Worm (Caenorhabditis elegans): Measurements from ENCODE around the gene C29F9.12.
A peak's percentile ranks its signal among the peaks of the same experiment; 100 is the strongest.

C29F9.12 gene

ce11 chrIII:121983-122449, at the start of gene C29F9.12:
Gene C29F9.12 (minus strand): TSS chrIII:122033.
- TF ChIP-seq set-16 (GFP tag; IDR thresholded peaks at IDR 0.05) = peak; percentile 82
- TF ChIP-seq egl-43 (GFP tag; IDR thresholded peaks at IDR 0.05) = 0 out of 2 replicates have a peak, but pooled peaks have one; percentile 23

- TF ChIP-seq hif-1 (tag; optimal IDR thresholded peaks at IDR 0.05) (no peak), zip-2 (tag; optimal IDR thresholded peaks at IDR 0.05) (no peak), rbr-2 (tag; optimal IDR thresholded peaks at IDR 0.05) (no peak), zfp-2 (tag; optimal IDR thresholded peaks at IDR 0.05) (no peak), nhr-42 (GFP tag; IDR thresholded peaks at IDR 0.05) (no peak), nhr-6 (tag; optimal IDR thresholded peaks at IDR 0.05) (no peak)
Measured at ce11 chrIII:171617-172016, 49.8 kb upstream of the C29F9.12 start, which contains the start of the genes F40G9.9 and F40G9.12. Gene F40G9.9 (minus strand): TSS chrIII:171717. Gene F40G9.12 (plus strand): TSS chrIII:171847.

ce11 chrIII:169478-169877, 47.6 kb upstream of the C29F9.12 start, which contains the start of gene F40G9.18:
Gene F40G9.18 (minus strand): TSS chrIII:169578.
- TF ChIP-seq hif-1 (tag; optimal IDR thresholded peaks at IDR 0.05) (no peak), ceh-28 (tag; optimal IDR thresholded peaks at IDR 0.05) (no peak), ceh-62 (tag; optimal IDR thresholded peaks at IDR 0.05) (no peak), F37D6.2 (tag; optimal IDR thresholded peaks at IDR 0.05) (no peak), unc-62 (GFP tag; optimal IDR thresholded peaks at IDR 0.05 in 1 of 2) (peak in 1 of 2 experiments; percentile 87), unc-62 (tag; optimal IDR thresholded peaks at IDR 0.05) (no peak)

- peak; percentile 88 for TF ChIP-seq set-16 (GFP tag; IDR thresholded peaks at IDR 0.05)
Measured at ce11 chrIII:168376-168775, 46.5 kb upstream of the C29F9.12 start.

- TF ChIP-seq php-3 (GFP tag; IDR thresholded peaks at IDR 0.05) (no peak), unc-39 (tag; optimal IDR thresholded peaks at IDR 0.05) (no peak), aha-1 (tag) (peak; percentile 85)
Measured at ce11 chrIII:165390-165789, 43.6 kb upstream of the C29F9.12 start, which contains the start of gene F40G9.7. Gene F40G9.7 (plus strand): TSS chrIII:165690.

ce11 chrIII:164775-165174, 42.9 kb upstream of the C29F9.12 start, which contains the start of gene F40G9.8:
Gene F40G9.8 (minus strand): TSS chrIII:164875.
- TF ChIP-seq zag-1 (tag; optimal IDR thresholded peaks at IDR 0.05) (no peak), ceh-44 (GFP tag; IDR thresholded peaks at IDR 0.05) (no peak), fkh-10 (GFP tag; optimal IDR thresholded peaks at IDR 0.05) (no peak), nhr-237 (tag; optimal IDR thresholded peaks at IDR 0.05) (no peak), ZK337.2 (GFP tag; IDR thresholded peaks at IDR 0.05) (no peak), dpl-1 (GFP tag; optimal IDR thresholded peaks at IDR 0.05) (no peak), rbr-2 (tag; optimal IDR thresholded peaks at IDR 0.05) (no peak), F49E8.2 (tag; optimal IDR thresholded peaks at IDR 0.05; ENCODE audit: borderline replicate concordance) (no peak), zfp-3 (GFP tag; conservative IDR thresholded peaks at IDR 0.05) (no peak)

- TF ChIP-seq lin-38 (GFP tag; IDR thresholded peaks at IDR 0.05) (no peak), dve-1 (tag; optimal IDR thresholded peaks at IDR 0.05; ENCODE audit: insufficient read depth) (no peak), hif-1 (tag; optimal IDR thresholded peaks at IDR 0.05) (no peak), mxl-3 (GFP tag; optimal IDR thresholded peaks at IDR 0.05) (no peak), set-16 (GFP tag; IDR thresholded peaks at IDR 0.05) (peak; percentile 26; the same call in 1 of the 2 replicates), nhr-25 (tag; optimal IDR thresholded peaks at IDR 0.05; ENCODE audit: borderline replicate concordance, insufficient read depth) (no peak), tag-97 (GFP tag; IDR thresholded peaks at IDR 0.05) (no peak), madf-9 (GFP tag; conservative IDR thresholded peaks at IDR 0.05) (no peak), fos-1 (tag; optimal IDR thresholded peaks at IDR 0.05) (no peak), Y105C5A.15 (GFP tag; IDR thresholded peaks at IDR 0.05) (no peak), nhr-76 (tag; optimal IDR thresholded peaks at IDR 0.05) (no peak), zag-1 (tag; optimal IDR thresholded peaks at IDR 0.05) (no peak), mxl-2 (GFP tag; conservative IDR thresholded peaks at IDR 0.05) (no peak), dmd-9 (GFP tag; IDR thresholded peaks at IDR 0.05) (no peak), skn-1 (tag; optimal IDR thresholded peaks at IDR 0.05) (no peak), zip-11 (GFP tag; IDR thresholded peaks at IDR 0.05) (no peak), F26F4.8 (GFP tag; conservative IDR thresholded peaks at IDR 0.05) (no peak), ces-1 (GFP tag; optimal IDR thresholded peaks at IDR 0.05) (no peak), ama-1 (optimal IDR thresholded peaks at IDR 0.05) (no peak), daf-8 (GFP tag; IDR thresholded peaks at IDR 0.05) (0 out of 2 replicates have a peak, but pooled peaks have one; percentile 9)
Measured at ce11 chrIII:159665-160064, 37.8 kb upstream of the C29F9.12 start.

Measured in whole organism, L4 larva.